Fruit fly (Drosophila melanogaster) whole organism, embryonic: Measurements from ENCODE around the gene ng4.

Source experiments
- Atf6 ChIP-seq: fragments of 200-800 bp; sonication (Bioruptor generic); IDR thresholded peaks from 2 replicates; pipeline ENCODE4 v1.3.6; 2022; ENCODE audit warnings: missing biosample characterization, missing genetic modification characterization
- BEAF-32 ChIP-seq: fragments of 200-800 bp; sonication (Bioruptor generic); optimal IDR thresholded peaks from 3 replicates; lab custom pipeline; 2017; ENCODE audit warnings: missing biosample characterization, missing genetic modification characterization, mild to moderate bottlenecking, moderate library complexity, missing genetic modification reagents
- CG1024 ChIP-seq: fragments of 200-800 bp; sonication (Bioruptor generic); IDR thresholded peaks from 2 replicates; pipeline ENCODE4 v1.3.6; 2022; ENCODE audit warnings: missing biosample characterization, missing genetic modification characterization
- CG10979 ChIP-seq: fragments of 200-800 bp; sonication (Bioruptor generic); optimal IDR thresholded peaks from 2 replicates; lab custom pipeline; 2018; ENCODE audit warnings: missing biosample characterization, mild to moderate bottlenecking, missing genetic modification characterization, moderate library complexity
- CG11085 ChIP-seq: fragments of 200-800 bp; sonication (Bioruptor generic); IDR thresholded peaks from 2 replicates; pipeline ENCODE4 v1.3.6; 2022; ENCODE audit warnings: missing biosample characterization, missing genetic modification characterization
- CG11504 ChIP-seq: fragments of 200-800 bp; sonication (Bioruptor generic); optimal IDR thresholded peaks from 3 replicates; lab custom pipeline; 2019; ENCODE audit warnings: missing biosample characterization, mild to moderate bottlenecking, missing genetic modification characterization, moderate library complexity
- CG11560 ChIP-seq: fragments of 200-800 bp; sonication (Bioruptor generic); IDR thresholded peaks from 3 replicates; pipeline ENCODE4 v1.3.6; 2022; ENCODE audit warnings: missing biosample characterization, missing genetic modification characterization
- CG12219 ChIP-seq: fragments of 200-800 bp; sonication (Bioruptor generic); optimal IDR thresholded peaks from 3 replicates; lab custom pipeline; 2018; ENCODE audit warnings: missing biosample characterization, mild to moderate bottlenecking, missing genetic modification characterization
- CG12659 ChIP-seq: fragments of 200-800 bp; sonication (Bioruptor generic); optimal IDR thresholded peaks from 3 replicates; lab custom pipeline; 2017; ENCODE audit warnings: mild to moderate bottlenecking, missing biosample characterization, missing genetic modification reagents, missing genetic modification characterization
- CG13775 ChIP-seq: fragments of 200-800 bp; sonication (Bioruptor generic); optimal IDR thresholded peaks from 3 replicates; lab custom pipeline; 2017; ENCODE audit warnings: missing biosample characterization, mild to moderate bottlenecking, missing genetic modification characterization
- CG14014 ChIP-seq: fragments of 200-800 bp; sonication (Bioruptor generic); IDR thresholded peaks from 2 replicates; pipeline ENCODE4 v1.3.6; 2022; ENCODE audit warnings: missing biosample characterization, missing genetic modification characterization
- CG14050 ChIP-seq: fragments of 200-800 bp; sonication (Bioruptor generic); IDR thresholded peaks from 3 replicates; pipeline ENCODE4 v1.3.6; 2022; ENCODE audit warnings: missing biosample characterization, missing genetic modification characterization
- CG14860 ChIP-seq: fragments of 200-800 bp; sonication (Bioruptor generic); IDR thresholded peaks from 3 replicates; pipeline ENCODE4 v1.3.6; 2022; ENCODE audit warnings: missing biosample characterization, missing genetic modification characterization; ENCODE audit not compliant: partially characterized antibody
- CG15011 ChIP-seq: fragments of 200-800 bp; sonication (Bioruptor generic); optimal IDR thresholded peaks from 3 replicates; lab custom pipeline; 2018; ENCODE audit warnings: missing biosample characterization, mild to moderate bottlenecking, missing genetic modification characterization
- CG1603 ChIP-seq: fragments of 200-800 bp; sonication (Bioruptor generic); optimal IDR thresholded peaks from 2 replicates; lab custom pipeline; 2019; ENCODE audit warnings: missing biosample characterization, mild to moderate bottlenecking, missing genetic modification characterization, moderate library complexity
- CG18262 ChIP-seq: fragments of 200-800 bp; optimal IDR thresholded peaks from 3 replicates; lab custom pipeline; 2019; ENCODE audit warnings: missing biosample characterization, mild to moderate bottlenecking, missing genetic modification characterization, moderate library complexity
- CG18619 ChIP-seq: fragments of 200-800 bp; sonication (Bioruptor generic); optimal IDR thresholded peaks from 3 replicates; lab custom pipeline; 2017; ENCODE audit warnings: missing biosample characterization, mild to moderate bottlenecking, missing genetic modification characterization
- CG2116 ChIP-seq: fragments of 200-800 bp; sonication (Bioruptor generic); optimal IDR thresholded peaks from 3 replicates; lab custom pipeline; 2018; ENCODE audit warnings: missing biosample characterization, mild to moderate bottlenecking, missing genetic modification characterization
- CG2202 ChIP-seq: fragments of 200-800 bp; sonication (Bioruptor generic); optimal IDR thresholded peaks from 2 replicates; lab custom pipeline; 2018; ENCODE audit warnings: missing biosample characterization, mild to moderate bottlenecking, missing genetic modification characterization
- CG2712 ChIP-seq: fragments of 200-800 bp; optimal IDR thresholded peaks from 3 replicates; lab custom pipeline; 2019; ENCODE audit warnings: missing biosample characterization, mild to moderate bottlenecking, missing genetic modification characterization, moderate library complexity
- CG32532 ChIP-seq: fragments of 200-800 bp; sonication (Bioruptor generic); IDR thresholded peaks from 2 replicates; pipeline ENCODE4 v1.3.6; 2022; ENCODE audit warnings: missing biosample characterization, missing genetic modification characterization
- CG32772 ChIP-seq: fragments of 200-800 bp; sonication (Bioruptor generic); IDR thresholded peaks from 2 replicates; pipeline ENCODE4 v1.3.6; 2022; ENCODE audit warnings: missing biosample characterization, missing genetic modification characterization
- CG3281 ChIP-seq: fragments of 200-800 bp; sonication (Bioruptor generic); optimal IDR thresholded peaks from 3 replicates; lab custom pipeline; 2017; ENCODE audit warnings: missing biosample characterization, mild to moderate bottlenecking, missing genetic modification characterization
- CG34224 ChIP-seq: fragments of 200-800 bp; sonication (Bioruptor generic); IDR thresholded peaks from 3 replicates; pipeline ENCODE4 v1.3.6; 2022; ENCODE audit warnings: missing biosample characterization, missing genetic modification characterization; ENCODE audit not compliant: partially characterized antibody
- CG43689 ChIP-seq: fragments of 200-800 bp; sonication (Bioruptor generic); IDR thresholded peaks from 2 replicates; pipeline ENCODE4 v1.3.6; 2022; ENCODE audit warnings: missing biosample characterization, missing genetic modification characterization
- CG8281 ChIP-seq: fragments of 200-800 bp; sonication (Bioruptor generic); optimal IDR thresholded peaks from 2 replicates; lab custom pipeline; 2018; ENCODE audit warnings: missing biosample characterization, mild to moderate bottlenecking, missing genetic modification characterization, moderate library complexity
- CG8478 ChIP-seq: fragments of >200 bp; optimal IDR thresholded peaks from 2 replicates; lab custom pipeline; 2018
- Ets65A ChIP-seq: fragments of 200-800 bp; sonication (Bioruptor generic); peaks from one replicate; lab custom pipeline; 2016; ENCODE audit warnings: missing biosample characterization, missing genetic modification characterization
- Fer3 ChIP-seq: fragments of 200-800 bp; sonication (Bioruptor generic); optimal IDR thresholded peaks from 2 replicates; lab custom pipeline; 2018; ENCODE audit warnings: missing biosample characterization, mild to moderate bottlenecking, missing genetic modification characterization, moderate library complexity
- Gug ChIP-seq: fragments of 200-800 bp; sonication (Bioruptor generic); IDR thresholded peaks from 4 replicates; pipeline ENCODE4 v1.3.6; 2022; ENCODE audit warnings: missing biosample characterization, missing genetic modification characterization
- Mrtf ChIP-seq: fragments of 200-800 bp; sonication (Bioruptor generic); IDR thresholded peaks from 3 replicates; pipeline ENCODE4 v1.3.6; 2022; ENCODE audit warnings: missing biosample characterization, missing genetic modification characterization
- Optix ChIP-seq: fragments of 200-800 bp; sonication (Bioruptor generic); IDR thresholded peaks from 3 replicates; pipeline ENCODE4 v1.3.6; 2022; ENCODE audit warnings: missing biosample characterization, missing genetic modification characterization
- Scr ChIP-seq: fragments of 200-800 bp; sonication (Bioruptor generic); IDR thresholded peaks from 2 replicates; pipeline ENCODE4 v1.3.6; 2022; ENCODE audit warnings: missing biosample characterization, missing genetic modification characterization; ENCODE audit not compliant: partially characterized antibody
- Sox100B ChIP-seq: fragments of 200-800 bp; sonication (Bioruptor generic); optimal IDR thresholded peaks from 3 replicates; lab custom pipeline; 2018; ENCODE audit warnings: missing biosample characterization, mild to moderate bottlenecking, missing genetic modification characterization
- Usf ChIP-seq: fragments of 200-800 bp; sonication (Bioruptor generic); optimal IDR thresholded peaks from 2 replicates; lab custom pipeline; 2017; ENCODE audit warnings: missing genotype, missing biosample characterization, missing genetic modification characterization
- Vsx1 ChIP-seq: fragments of 200-800 bp; sonication (Bioruptor generic); optimal IDR thresholded peaks from 2 replicates; lab custom pipeline; 2017; ENCODE audit warnings: missing biosample characterization, mild to moderate bottlenecking, missing genetic modification characterization, missing genetic modification reagents
- YL-1 ChIP-seq: fragments of 200-800 bp; sonication (Bioruptor generic); optimal IDR thresholded peaks from 3 replicates; lab custom pipeline; 2017; ENCODE audit warnings: missing biosample characterization, mild to moderate bottlenecking, missing genetic modification characterization
- bowl ChIP-seq: fragments of 200-800 bp; sonication (Bioruptor generic); IDR thresholded peaks from 2 replicates; pipeline ENCODE4 v1.3.6; 2022; ENCODE audit warnings: missing biosample characterization, missing genetic modification characterization
- br ChIP-seq: fragments of >200 bp; optimal IDR thresholded peaks from 2 replicates; lab custom pipeline; 2017
- caup ChIP-seq: fragments of 200-800 bp; sonication (Bioruptor generic); optimal IDR thresholded peaks from 3 replicates; lab custom pipeline; 2017; ENCODE audit warnings: missing biosample characterization, mild to moderate bottlenecking, missing genetic modification characterization, moderate library complexity; ENCODE audit not compliant: severe bottlenecking
- dan ChIP-seq: fragments of 200-800 bp; sonication (Bioruptor generic); IDR thresholded peaks from 2 replicates; pipeline ENCODE4 v1.3.6; 2022; ENCODE audit warnings: missing biosample characterization, missing genetic modification characterization
- dysf ChIP-seq: fragments of 200-800 bp; sonication (Bioruptor generic); IDR thresholded peaks from 3 replicates; pipeline ENCODE4 v1.3.6; 2022; ENCODE audit warnings: missing biosample characterization, missing genetic modification characterization
- insv ChIP-seq, 2 experiments: fragments of 200-800 bp; sonication (Bioruptor generic); optimal IDR thresholded peaks; 3 replicates each; lab custom pipeline; 2016 to 2018; ENCODE audit warnings: missing biosample characterization in 2 of 2, missing genetic modification characterization in 2 of 2
- mam ChIP-seq: fragments of 200-800 bp; sonication (Bioruptor generic); optimal IDR thresholded peaks from 3 replicates; lab custom pipeline; 2016; ENCODE audit warnings: missing biosample characterization, missing genetic modification characterization
- odd ChIP-seq: fragments of 200-800 bp; sonication (Bioruptor generic); optimal IDR thresholded peaks from 2 replicates; lab custom pipeline; 2017; ENCODE audit warnings: missing biosample characterization, mild to moderate bottlenecking, missing genetic modification characterization
- pan ChIP-seq, 4 experiments: fragments of >200 bp in 3 of 4; fragments of 200-800 bp in 1 of 4; sonication (Bioruptor generic) in 1 of 4; optimal IDR thresholded peaks in 3 of 4; IDR thresholded peaks in 1 of 4; 2 replicates each; pipeline versions ENCODE4 v1.3.6 to Lab custom; 2017 to 2022; ENCODE audit warnings: missing biosample characterization in 2 of 4, missing genetic modification characterization in 2 of 4, mixed read lengths in 1 of 4
- pita ChIP-seq: fragments of 200-800 bp; sonication (Bioruptor generic); optimal IDR thresholded peaks from 2 replicates; lab custom pipeline; 2017; ENCODE audit warnings: missing biosample characterization, mild to moderate bottlenecking, missing genetic modification characterization
- prd ChIP-seq, 3 experiments: fragments of >200 bp in 2 of 3; fragments of 200-800 bp in 1 of 3; sonication (Bioruptor generic) in 1 of 3; optimal IDR thresholded peaks in 2 of 3; IDR thresholded peaks in 1 of 3; 2 replicates in 2 of 3; 3 replicates in 1 of 3; pipeline versions ENCODE4 v1.3.6 to Lab custom; 2017 to 2022; ENCODE audit warnings: missing biosample characterization in 1 of 3, missing genetic modification characterization in 1 of 3
- sd ChIP-seq: fragments of 200-800 bp; sonication (Bioruptor generic); optimal IDR thresholded peaks from 3 replicates; lab custom pipeline; 2018; ENCODE audit warnings: missing biosample characterization, mild to moderate bottlenecking, missing genetic modification characterization, moderate library complexity
- trh ChIP-seq: fragments of 200-800 bp; sonication (Bioruptor generic); optimal IDR thresholded peaks from 2 replicates; lab custom pipeline; 2016; ENCODE audit warnings: missing biosample characterization, missing genetic modification characterization

ng4 gene

dm6 chrX:3273557-3273956 lies 29.5 kb upstream of the ng4 start (continued):
- TF ChIP-seq CG2202: no peak
- TF ChIP-seq Atf6 (GFP tag; lab: Robert Waterston, UW): peak; percentile 48; the same call in 1 of the 2 replicates
- TF ChIP-seq CG3281 (GFP tag; lab: Kevin White, UChicago): peak; percentile 13
- no peak for TF ChIP-seq CG18262
- TF ChIP-seq CG2116 (GFP tag; lab: Kevin White, UChicago): no peak
- no peak for TF ChIP-seq Usf
- no peak for TF ChIP-seq BEAF-32 (GFP tag; lab: Kevin White, UChicago)
- TF ChIP-seq bowl (GFP tag; lab: Robert Waterston, UW): no peak
- no peak for TF ChIP-seq CG43689 (GFP tag; lab: Robert Waterston, UW)
- no peak for TF ChIP-seq CG8281 (tag; lab: Kevin White, UChicago)
- no peak for TF ChIP-seq CG10979 (tag; lab: Kevin White, UChicago)
- peak; percentile 37 for TF ChIP-seq CG11504 (tag; lab: Kevin White, UChicago)
- TF ChIP-seq pan (optimal IDR thresholded peaks at IDR 0.05; lab: Kevin White, UChicago): no peak
- peak in 1 of 2 experiments; percentile 26 for TF ChIP-seq pan (GFP tag; optimal IDR thresholded peaks at IDR 0.05 in 1 of 2, IDR thresholded peaks at IDR 0.05 in 1 of 2)
- TF ChIP-seq br (lab: Kevin White, UChicago): no peak
- TF ChIP-seq CG14860 (GFP tag; lab: Robert Waterston, UW): no peak
- no peak for TF ChIP-seq CG1603 (tag; lab: Kevin White, UChicago)
- no peak for TF ChIP-seq CG13775 (GFP tag; lab: Kevin White, UChicago)
- no peak for TF ChIP-seq Ets65A (GFP tag; lab: Kevin White, UChicago)
- no peak for TF ChIP-seq caup (GFP tag; lab: Kevin White, UChicago)
- no peak for TF ChIP-seq CG34224 (GFP tag; lab: Robert Waterston, UW)
- TF ChIP-seq pita (GFP tag; lab: Kevin White, UChicago): no peak
- peak; percentile 15 for TF ChIP-seq sd (tag; lab: Kevin White, UChicago)
- TF ChIP-seq CG8478: no peak
- no peak for TF ChIP-seq CG12219 (GFP tag; lab: Kevin White, UChicago)
- TF ChIP-seq insv (GFP tag; optimal IDR thresholded peaks at IDR 0.05; lab: Kevin White, UChicago): no peak
- TF ChIP-seq CG2712 (tag; lab: Kevin White, UChicago): no peak
- peak; percentile 67; the same call in 2 of the 3 replicates for TF ChIP-seq dysf (GFP tag; lab: Robert Waterston, UW)
- TF ChIP-seq CG11560: no peak
- no peak; the same call in 2 of the 3 replicates for TF ChIP-seq CG14050 (GFP tag; lab: Robert Waterston, UW)
- TF ChIP-seq CG32772 (GFP tag; lab: Robert Waterston, UW): no peak; the same call in 1 of the 2 replicates
- no peak for TF ChIP-seq trh (GFP tag; lab: Kevin White, UChicago)
- peak; percentile 30; the same call in 1 of the 2 replicates for TF ChIP-seq CG11085 (GFP tag; lab: Robert Waterston, UW)
- TF ChIP-seq Vsx1: no peak
- no peak for TF ChIP-seq YL-1 (GFP tag; lab: Kevin White, UChicago)
- no peak for TF ChIP-seq CG12659 (GFP tag; lab: Kevin White, UChicago)
- TF ChIP-seq Optix (GFP tag; lab: Robert Waterston, UW): no peak
- TF ChIP-seq CG14014 (GFP tag; lab: Robert Waterston, UW): peak; percentile 59; the same call in 1 of the 2 replicates
- TF ChIP-seq CG15011 (GFP tag; lab: Kevin White, UChicago): no peak
- peak; percentile 37; the same call in 1 of the 2 replicates for TF ChIP-seq CG32532
- TF ChIP-seq Fer3: peak; percentile 18
- no peak for TF ChIP-seq Scr (GFP tag; lab: Robert Waterston, UW)
- TF ChIP-seq Mrtf (GFP tag; lab: Robert Waterston, UW): no peak
- TF ChIP-seq odd (GFP tag; lab: Kevin White, UChicago): no peak
- peak; percentile 15 for TF ChIP-seq mam (GFP tag; lab: Kevin White, UChicago)
- TF ChIP-seq dan: no peak
- no peak for TF ChIP-seq Sox100B (GFP tag; lab: Kevin White, UChicago)
- TF ChIP-seq Gug (GFP tag; lab: Robert Waterston, UW): peak; percentile 12; the same call in 1 of the 4 replicates
- TF ChIP-seq CG18619 (GFP tag; lab: Kevin White, UChicago): no peak
- TF ChIP-seq CG1024 (GFP tag; lab: Robert Waterston, UW): no peak
- no peak for TF ChIP-seq prd (optimal IDR thresholded peaks at IDR 0.05; lab: Kevin White, UChicago)
- TF ChIP-seq prd (GFP tag; IDR thresholded peaks at IDR 0.05; lab: Robert Waterston, UW): peak; percentile 32; the same call in 2 of the 3 replicates
